Fruit fly (Drosophila melanogaster): ENCODE results near the gene plh.

Gene plh

DNA sequence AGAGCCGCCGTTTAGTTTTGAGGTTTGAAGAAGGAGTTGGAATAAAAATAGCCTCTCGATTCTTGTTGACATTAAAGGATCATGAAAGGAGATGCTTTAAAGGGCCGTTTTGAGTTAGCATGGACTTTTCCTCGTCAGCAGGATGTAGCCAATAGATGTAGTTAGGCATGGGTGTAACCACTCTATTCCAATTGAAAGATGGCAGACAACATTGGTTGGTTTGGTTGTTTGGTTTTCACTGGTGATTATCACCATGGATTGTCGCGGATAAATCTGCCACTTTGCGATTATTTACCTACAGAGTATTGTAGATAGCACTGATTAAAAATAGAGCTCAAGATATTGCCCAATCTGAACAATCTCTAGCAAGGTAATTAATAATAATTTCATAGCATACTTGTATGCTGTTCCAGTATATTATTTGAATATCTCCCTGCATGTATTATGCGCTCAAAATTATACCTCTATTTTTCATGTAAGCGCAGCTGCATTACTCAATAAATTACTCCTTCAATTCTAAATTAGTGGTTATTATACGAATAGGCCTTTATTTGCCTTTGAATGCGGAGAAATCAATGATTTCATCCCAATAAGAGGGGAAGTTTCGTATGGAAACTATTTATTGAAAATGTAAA lies 37.8 kb downstream of the plh start (continued):
- peak; percentile 9 for TF ChIP-seq run (tag; optimal IDR thresholded peaks at IDR 0.05)
- peak; percentile 4 for TF ChIP-seq Lhr (GFP tag; optimal IDR thresholded peaks at IDR 0.05)
- no peak for TF ChIP-seq cwo (GFP tag; optimal IDR thresholded peaks at IDR 0.05)
- no peak for TF ChIP-seq CG4282 (GFP tag; optimal IDR thresholded peaks at IDR 0.05)
- TF ChIP-seq Nf-YC (tag; optimal IDR thresholded peaks at IDR 0.05), result peak; percentile 4
- no peak for TF ChIP-seq repo (GFP tag; optimal IDR thresholded peaks at IDR 0.05)
- no peak for TF ChIP-seq CG12155 (GFP tag; optimal IDR thresholded peaks at IDR 0.05)
- TF ChIP-seq pita (GFP tag; optimal IDR thresholded peaks at IDR 0.05), result peak; percentile 42
- TF ChIP-seq Neu2 (GFP tag; optimal IDR thresholded peaks at IDR 0.05; ENCODE audit: borderline replicate concordance), result peak; percentile 80
- peak; percentile 46 for TF ChIP-seq Med (GFP tag)
- TF ChIP-seq CG18011 (GFP tag; optimal IDR thresholded peaks at IDR 0.05), result no peak
- no peak for TF ChIP-seq CHES-1-like (GFP tag; optimal IDR thresholded peaks at IDR 0.05)
- TF ChIP-seq CG13123 (GFP tag; optimal IDR thresholded peaks at IDR 0.05), result no peak
- no peak for TF ChIP-seq CG6765 (GFP tag; optimal IDR thresholded peaks at IDR 0.05)
- peak in 1 of 2 experiments; percentile 81 for TF ChIP-seq insv (GFP tag; optimal IDR thresholded peaks at IDR 0.05)
- TF ChIP-seq CG1603 (tag; optimal IDR thresholded peaks at IDR 0.05), result peak; percentile 6
- TF ChIP-seq CG15011 (GFP tag; optimal IDR thresholded peaks at IDR 0.05), result no peak
- peak; percentile 18 for TF ChIP-seq CG15601 (tag; optimal IDR thresholded peaks at IDR 0.05)
- TF ChIP-seq Atf-2 (GFP tag; optimal IDR thresholded peaks at IDR 0.05), result no peak
- TF ChIP-seq CG8281 (tag; optimal IDR thresholded peaks at IDR 0.05), result peak; percentile 13
- 0 out of 4 replicates have a peak, but pooled peaks have one; percentile 57 for TF ChIP-seq chinmo (GFP tag; IDR thresholded peaks at IDR 0.05; ENCODE audit: partially characterized antibody)
- TF ChIP-seq sens (GFP tag), result peak; percentile 16
- no peak for TF ChIP-seq Hmx (GFP tag; optimal IDR thresholded peaks at IDR 0.05)
- TF ChIP-seq grn (GFP tag; optimal IDR thresholded peaks at IDR 0.05), result peak; percentile 67
- no peak for TF ChIP-seq phol (tag; optimal IDR thresholded peaks at IDR 0.05)
- no peak for TF ChIP-seq CG7556 (GFP tag; optimal IDR thresholded peaks at IDR 0.05)
- no peak for TF ChIP-seq CG12071 (GFP tag; optimal IDR thresholded peaks at IDR 0.05)
- TF ChIP-seq Ets65A (GFP tag), result no peak
- peak; percentile 68 for TF ChIP-seq CG8290 (GFP tag; optimal IDR thresholded peaks at IDR 0.05)
- peak in 1 of 2 experiments; percentile 44 for TF ChIP-seq CG8290 (tag; optimal IDR thresholded peaks at IDR 0.05)
- TF ChIP-seq Mes4 (GFP tag; optimal IDR thresholded peaks at IDR 0.05), result no peak
- no peak for TF ChIP-seq seq (GFP tag; IDR thresholded peaks at IDR 0.05)
- TF ChIP-seq CG7963 (GFP tag; IDR thresholded peaks at IDR 0.05; ENCODE audit: partially characterized antibody), result no peak
- TF ChIP-seq Ets97D (GFP tag; optimal IDR thresholded peaks at IDR 0.05), result no peak
- no peak for TF ChIP-seq D (optimal IDR thresholded peaks at IDR 0.05)
- no peak for TF ChIP-seq D (GFP tag; optimal IDR thresholded peaks at IDR 0.05)
- peak; percentile 96 for TF ChIP-seq CG2199 (GFP tag; IDR thresholded peaks at IDR 0.05)

DNA sequence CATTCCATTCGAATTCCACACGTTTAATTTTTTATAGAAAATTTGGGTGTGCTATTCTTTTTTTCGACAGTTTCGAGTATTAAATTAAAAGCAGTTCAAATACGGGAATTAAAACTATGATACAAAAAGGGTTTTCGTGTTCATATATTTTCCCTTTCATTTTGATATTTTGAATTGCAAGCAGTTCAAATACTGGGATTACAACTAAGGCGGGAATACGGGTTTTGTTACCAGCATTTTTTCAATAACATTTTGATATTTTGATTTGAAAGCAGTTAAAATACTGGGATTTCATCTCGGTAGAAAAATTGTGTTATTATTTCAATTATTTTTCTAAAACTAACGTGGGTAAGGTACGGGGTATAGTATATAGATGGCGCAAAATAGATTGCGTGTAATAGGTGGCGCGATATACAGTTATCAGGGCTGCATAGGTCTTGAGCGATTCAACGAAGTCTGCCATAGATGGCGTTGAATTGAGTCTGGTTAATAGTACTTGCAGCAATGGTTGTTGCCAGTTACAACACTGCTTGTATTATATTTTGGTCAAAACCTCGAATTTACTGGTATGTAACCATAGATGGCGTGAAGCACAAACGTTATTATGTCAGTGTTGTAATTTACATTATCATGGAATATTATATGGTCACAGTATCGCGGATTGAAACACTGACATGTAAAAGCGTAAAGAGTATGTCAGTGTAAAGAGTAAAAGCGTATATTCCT lies 40.3 kb downstream of the plh start:
- TF ChIP-seq pros (GFP tag; optimal IDR thresholded peaks at IDR 0.05), result no peak
- peak; percentile 43 for TF ChIP-seq zen (tag; optimal IDR thresholded peaks at IDR 0.05)
- no peak for TF ChIP-seq hth (optimal IDR thresholded peaks at IDR 0.05)
- peak; percentile 7 for TF ChIP-seq BEAF-32 (GFP tag; optimal IDR thresholded peaks at IDR 0.05)
- no peak for TF ChIP-seq ATbp (GFP tag; optimal IDR thresholded peaks at IDR 0.05)
- TF ChIP-seq CG7963 (GFP tag; IDR thresholded peaks at IDR 0.05; ENCODE audit: partially characterized antibody), result no peak
- 0 out of 2 replicates have a peak, but pooled peaks have one; percentile 31 for TF ChIP-seq al (GFP tag; IDR thresholded peaks at IDR 0.05)
- peak; percentile 70 for TF ChIP-seq shn (GFP tag; optimal IDR thresholded peaks at IDR 0.05)
- peak; percentile 58 for TF ChIP-seq CG2712 (tag; optimal IDR thresholded peaks at IDR 0.05)
- no peak for TF ChIP-seq Vsx1 (GFP tag; optimal IDR thresholded peaks at IDR 0.05)
- TF ChIP-seq CHES-1-like (GFP tag; optimal IDR thresholded peaks at IDR 0.05), result peak; percentile 53
- TF ChIP-seq CG18764 (GFP tag; optimal IDR thresholded peaks at IDR 0.05), result peak; percentile 13
- no peak for TF ChIP-seq sim (GFP tag; IDR thresholded peaks at IDR 0.05)
- peak in 1 of 2 experiments; percentile 38 for TF ChIP-seq Dfd (GFP tag; optimal IDR thresholded peaks at IDR 0.05)
- peak; percentile 63 for TF ChIP-seq mam (GFP tag; optimal IDR thresholded peaks at IDR 0.05)
- peak; percentile 79 for TF ChIP-seq sob (GFP tag; IDR thresholded peaks at IDR 0.05)
